Worm (Caenorhabditis elegans) whole organism, early embryonic: ENCODE data around the gene irld-11.
"Not testable (repeated sequence)": the region's sequence is repeated elsewhere in the genome, so short reads cannot be mapped to it uniquely, and the experiment has no call there.

Experiments used
- B0310.2 ChIP-seq: sonication (generic microtip); optimal IDR thresholded peaks from 2 replicates; lab custom pipeline; 2016; ENCODE audit warnings: mild to moderate bottlenecking, missing genetic modification characterization, missing compliant biosample characterization
- F13C5.2 ChIP-seq: sonication (generic microtip); optimal IDR thresholded peaks from 2 replicates; lab custom pipeline; 2017; ENCODE audit warnings: mild to moderate bottlenecking, missing genetic modification characterization, inconsistent platforms, missing compliant biosample characterization
- aly-1 ChIP-seq: sonication (generic microtip); optimal IDR thresholded peaks from 2 replicates; lab custom pipeline; 2016; ENCODE audit warnings: missing genetic modification characterization, missing compliant biosample characterization
- ama-1 ChIP-seq: fragments of 150-350 bp; optimal IDR thresholded peaks from 2 replicates; lab custom pipeline; 2014
- ceh-13 ChIP-seq: fragments of 200-800 bp; sonication (Bioruptor generic); optimal IDR thresholded peaks from 2 replicates; lab custom pipeline; 2018; ENCODE audit warnings: mild to moderate bottlenecking, missing genetic modification characterization, missing compliant biosample characterization
- ceh-36 ChIP-seq: sonication (generic microtip); optimal IDR thresholded peaks from 2 replicates; lab custom pipeline; 2016; ENCODE audit warnings: missing genetic modification characterization, inconsistent platforms, missing compliant biosample characterization
- ets-7 ChIP-seq: sonication (generic microtip); optimal IDR thresholded peaks from 2 replicates; lab custom pipeline; 2016; ENCODE audit warnings: missing genotype, missing genetic modification characterization, missing compliant biosample characterization
- flt-1 ChIP-seq: fragments of 200-800 bp; sonication (Bioruptor generic); IDR thresholded peaks from 2 replicates; pipeline ENCODE4 v1.3.6; 2022; ENCODE audit warnings: missing genetic modification characterization, missing compliant biosample characterization
- hmbx-1 ChIP-seq: sonication (generic microtip); optimal IDR thresholded peaks from 2 replicates; lab custom pipeline; 2016; ENCODE audit warnings: mild to moderate bottlenecking, missing genetic modification characterization, missing compliant biosample characterization
- hmg-4 ChIP-seq: fragments of 200-800 bp; sonication (Bioruptor generic); optimal IDR thresholded peaks from 2 replicates; lab custom pipeline; 2018; ENCODE audit warnings: mild to moderate bottlenecking, missing genetic modification characterization, missing compliant biosample characterization
- hnd-1 ChIP-seq: sonication (generic microtip); optimal IDR thresholded peaks from 2 replicates; lab custom pipeline; 2016; ENCODE audit warnings: missing genetic modification characterization, missing compliant biosample characterization
- pes-1 ChIP-seq: fragments of 200-800 bp; sonication (Bioruptor generic); IDR thresholded peaks from 2 replicates; pipeline ENCODE4 v1.3.6; 2022; ENCODE audit warnings: missing genetic modification reagents, missing genetic modification characterization, missing compliant biosample characterization
- scrt-1 ChIP-seq: fragments of 200-800 bp; sonication (Bioruptor generic); IDR thresholded peaks from 2 replicates; pipeline ENCODE4 v1.3.6; 2022; ENCODE audit warnings: missing genetic modification characterization, missing compliant biosample characterization
- sea-1 ChIP-seq: fragments of 200-800 bp; sonication (Bioruptor generic); conservative IDR thresholded peaks from 2 replicates; pipeline ENCODE4 v1.3.6; 2022; ENCODE audit warnings: missing genetic modification characterization, missing compliant biosample characterization
- tbx-11 ChIP-seq: fragments of 200-800 bp; sonication (Bioruptor generic); IDR thresholded peaks from 2 replicates; pipeline ENCODE4 v1.3.6; 2022; ENCODE audit warnings: missing genetic modification characterization, missing compliant biosample characterization
- tbx-37 ChIP-seq: fragments of 200-800 bp; sonication (Bioruptor generic); conservative IDR thresholded peaks from 2 replicates; pipeline ENCODE4 v1.3.6; 2022; ENCODE audit warnings: missing genetic modification reagents, missing genetic modification characterization, missing compliant biosample characterization
- tra-4 ChIP-seq: sonication (generic microtip); optimal IDR thresholded peaks from 2 replicates; lab custom pipeline; 2017; ENCODE audit warnings: missing genetic modification characterization, missing compliant biosample characterization

The irld-11 gene

ce11 chrV:1662270-1662669 lies 7.3 kb downstream of the irld-11 start, which contains the start of gene irld-40:
Gene irld-40 (plus strand): TSS chrV:1662570.
- no peak for TF ChIP-seq tra-4

- TF ChIP-seq tbx-37: no peak
- no peak for TF ChIP-seq tbx-11 (GFP tag; lab: Robert Waterston, UW)
- TF ChIP-seq F13C5.2: no peak
- TF ChIP-seq ceh-36 (tag; lab: Kevin White, UChicago): no peak
- no peak for TF ChIP-seq hmg-4 (GFP tag; lab: Kevin White, UChicago)
- no peak for TF ChIP-seq tra-4
- no peak for TF ChIP-seq scrt-1 (GFP tag; lab: Robert Waterston, UW)
- TF ChIP-seq ets-7 (tag; lab: Kevin White, UChicago): no peak
- TF ChIP-seq ceh-13 (GFP tag; lab: Kevin White, UChicago): no peak
- TF ChIP-seq hmbx-1: no peak
- TF ChIP-seq ama-1 (lab: Kevin White, UChicago): no peak
- no peak for TF ChIP-seq sea-1 (GFP tag; lab: Robert Waterston, UW)
- no peak for TF ChIP-seq hnd-1 (tag; lab: Kevin White, UChicago)
Measured at ce11 chrV:1664921-1665320, 10.0 kb downstream of the irld-11 start, which contains the start of gene K04F1.9. Gene K04F1.9 (plus strand): TSS chrV:1665221.

ce11 chrV:1666904-1667303 lies 12.0 kb downstream of the irld-11 start, which contains the start of gene K04F1.8:
Gene K04F1.8 (plus strand): TSS chrV:1667204.
- no peak for TF ChIP-seq B0310.2 (tag; lab: Kevin White, UChicago)

- TF ChIP-seq tbx-11 (GFP tag; lab: Robert Waterston, UW) (no peak), flt-1 (no peak)
Measured at ce11 chrV:1668216-1668615, 13.3 kb downstream of the irld-11 start, which contains the start of gene irld-42. Gene irld-42 (plus strand): TSS chrV:1668516.

ce11 chrV:1678228-1678627 lies 23.3 kb downstream of the irld-11 start, which contains the start of gene srw-98:
Gene srw-98 (minus strand): TSS chrV:1678328.
- TF ChIP-seq tbx-37 (no peak), aly-1 (no peak), B0310.2 (tag; lab: Kevin White, UChicago) (no peak), F13C5.2 (no peak), tbx-11 (GFP tag; lab: Robert Waterston, UW) (no peak), ets-7 (tag; lab: Kevin White, UChicago) (no peak), ama-1 (lab: Kevin White, UChicago) (no peak), flt-1 (no peak), ceh-36 (tag; lab: Kevin White, UChicago) (no peak), hmg-4 (GFP tag; lab: Kevin White, UChicago) (no peak), scrt-1 (GFP tag; lab: Robert Waterston, UW) (no peak), hnd-1 (tag; lab: Kevin White, UChicago) (no peak), hmbx-1 (no peak), tra-4 (no peak), sea-1 (GFP tag; lab: Robert Waterston, UW) (no peak), pes-1 (GFP tag; lab: Robert Waterston, UW) (no peak), ceh-13 (GFP tag; lab: Kevin White, UChicago) (no peak)

ce11 chrV:1680770-1681169 lies 25.8 kb downstream of the irld-11 start, which contains the start of gene srw-91:
Gene srw-91 (minus strand): TSS chrV:1680870.
- TF ChIP-seq aly-1 (no peak), sea-1 (GFP tag; lab: Robert Waterston, UW) (no peak), ceh-13 (GFP tag; lab: Kevin White, UChicago) (no peak), flt-1 (no peak), pes-1 (GFP tag; lab: Robert Waterston, UW) (no peak), F13C5.2 (no peak), tbx-37 (no peak), B0310.2 (tag; lab: Kevin White, UChicago) (no peak), hmbx-1 (no peak), tbx-11 (GFP tag; lab: Robert Waterston, UW) (no peak), ceh-36 (tag; lab: Kevin White, UChicago) (no peak), scrt-1 (GFP tag; lab: Robert Waterston, UW) (no peak), ets-7 (tag; lab: Kevin White, UChicago) (no peak), tra-4 (no peak), hnd-1 (tag; lab: Kevin White, UChicago) (no peak)

- TF ChIP-seq F13C5.2: no peak
- TF ChIP-seq tra-4: no peak
- TF ChIP-seq hnd-1 (tag; lab: Kevin White, UChicago): no peak
- no peak for TF ChIP-seq tbx-37
- TF ChIP-seq hmg-4 (GFP tag; lab: Kevin White, UChicago): no peak
- no peak for TF ChIP-seq ets-7 (tag; lab: Kevin White, UChicago)
Measured at ce11 chrV:1682279-1682678, 27.3 kb downstream of the irld-11 start, which contains the start of gene srh-3. Gene srh-3 (plus strand): TSS chrV:1682579.

- TF ChIP-seq hmg-4 (GFP tag; lab: Kevin White, UChicago): no peak
- no peak for TF ChIP-seq F13C5.2
- TF ChIP-seq tbx-37: no peak
- TF ChIP-seq hmbx-1: no peak
- TF ChIP-seq hnd-1 (tag; lab: Kevin White, UChicago): no peak
- TF ChIP-seq tra-4: no peak
- TF ChIP-seq pes-1 (GFP tag; lab: Robert Waterston, UW): no peak
- no peak for TF ChIP-seq flt-1
- TF ChIP-seq ceh-13 (GFP tag; lab: Kevin White, UChicago): no peak
- no peak for TF ChIP-seq sea-1 (GFP tag; lab: Robert Waterston, UW)
- no peak for TF ChIP-seq ama-1 (lab: Kevin White, UChicago)
Measured at ce11 chrV:1685328-1685727, 30.4 kb downstream of the irld-11 start, which contains the start of gene srh-5. Gene srh-5 (plus strand): TSS chrV:1685628.

ce11 chrV:1692494-1692893 lies 37.5 kb downstream of the irld-11 start, which contains the start of gene Y46H3C.5:
Gene Y46H3C.5 (minus strand): TSS chrV:1692495.
- not testable (repeated sequence) for TF ChIP-seq scrt-1 (GFP tag; lab: Robert Waterston, UW); B0310.2 (tag; lab: Kevin White, UChicago); ets-7 (tag; lab: Kevin White, UChicago)
